Fruit fly (Drosophila melanogaster) whole organism, embryonic: ENCODE measurements around the gene Grip84.

Experiments used
- Atf-2 ChIP-seq: fragments of 200-800 bp; sonication (Bioruptor generic); optimal IDR thresholded peaks from 2 replicates; lab custom pipeline; 2016; ENCODE audit warnings: missing biosample characterization, missing genetic modification characterization
- Blimp-1 ChIP-seq: fragments of 200-800 bp; sonication (Bioruptor generic); optimal IDR thresholded peaks from 3 replicates; lab custom pipeline; 2018; ENCODE audit warnings: missing biosample characterization, missing genetic modification characterization, mild to moderate bottlenecking, moderate library complexity, missing genetic modification reagents
- CG10321 ChIP-seq: fragments of 200-800 bp; sonication (Bioruptor generic); IDR thresholded peaks from 2 replicates; pipeline ENCODE4 v1.3.6; 2022; ENCODE audit warnings: missing biosample characterization, missing genetic modification characterization
- CG10543 ChIP-seq: fragments of 200-800 bp; sonication (Bioruptor generic); optimal IDR thresholded peaks from 3 replicates; lab custom pipeline; 2017; ENCODE audit warnings: missing biosample characterization, mild to moderate bottlenecking, missing genetic modification characterization, moderate library complexity
- CG12219 ChIP-seq: fragments of 200-800 bp; sonication (Bioruptor generic); optimal IDR thresholded peaks from 3 replicates; lab custom pipeline; 2018; ENCODE audit warnings: missing biosample characterization, mild to moderate bottlenecking, missing genetic modification characterization
- CG13424 ChIP-seq: fragments of 200-800 bp; sonication (Bioruptor generic); optimal IDR thresholded peaks from 2 replicates; lab custom pipeline; 2019; ENCODE audit warnings: missing biosample characterization, mild to moderate bottlenecking, missing genetic modification characterization, moderate library complexity
- CG1647 ChIP-seq: fragments of 200-800 bp; sonication (Bioruptor generic); optimal IDR thresholded peaks from 3 replicates; lab custom pipeline; 2016; ENCODE audit warnings: missing biosample characterization, missing genetic modification characterization
- CG17802 ChIP-seq: fragments of 200-800 bp; sonication (Bioruptor generic); optimal IDR thresholded peaks from 2 replicates; lab custom pipeline; 2018; ENCODE audit warnings: missing biosample characterization, mild to moderate bottlenecking, missing genetic modification characterization, moderate library complexity
- CG17829 ChIP-seq: fragments of 200-800 bp; optimal IDR thresholded peaks from 2 replicates; lab custom pipeline; 2019; ENCODE audit warnings: missing biosample characterization, mild to moderate bottlenecking, missing genetic modification characterization, moderate library complexity
- CG2875 ChIP-seq: fragments of 200-800 bp; sonication (Bioruptor generic); optimal IDR thresholded peaks from 2 replicates; lab custom pipeline; 2017; ENCODE audit warnings: missing biosample characterization, mild to moderate bottlenecking, missing genetic modification characterization, missing genetic modification reagents
- CG4282 ChIP-seq: fragments of 200-800 bp; sonication (Bioruptor generic); optimal IDR thresholded peaks from 2 replicates; lab custom pipeline; 2016; ENCODE audit warnings: missing biosample characterization, missing genetic modification characterization
- CG4854 ChIP-seq: fragments of 200-800 bp; sonication (Bioruptor generic); optimal IDR thresholded peaks from 2 replicates; lab custom pipeline; 2016; ENCODE audit warnings: missing biosample characterization, missing genetic modification characterization, inconsistent platforms
- CG6813 ChIP-seq: fragments of 200-800 bp; sonication (Bioruptor generic); optimal IDR thresholded peaks from 2 replicates; lab custom pipeline; 2017; ENCODE audit warnings: missing biosample characterization, missing genetic modification characterization, mild to moderate bottlenecking, moderate library complexity, missing genetic modification reagents
- CG6854 ChIP-seq: fragments of 200-800 bp; sonication (Bioruptor generic); optimal IDR thresholded peaks from 3 replicates; lab custom pipeline; 2017; ENCODE audit warnings: missing biosample characterization, mild to moderate bottlenecking, missing genetic modification characterization
- CG7963 ChIP-seq: fragments of 200-800 bp; sonication (Bioruptor generic); IDR thresholded peaks from 3 replicates; pipeline ENCODE4 v1.3.6; 2022; ENCODE audit warnings: missing biosample characterization, missing genetic modification characterization; ENCODE audit not compliant: partially characterized antibody
- CG8765 ChIP-seq: fragments of 200-800 bp; sonication (Bioruptor generic); IDR thresholded peaks from 2 replicates; pipeline ENCODE4 v1.3.6; 2022; ENCODE audit warnings: missing biosample characterization, missing genetic modification characterization
- CG9727 ChIP-seq: fragments of 200-800 bp; sonication (Bioruptor generic); optimal IDR thresholded peaks from 3 replicates; lab custom pipeline; 2017; ENCODE audit warnings: missing biosample characterization, mild to moderate bottlenecking, missing genetic modification characterization
- CrebB ChIP-seq: fragments of 200-800 bp; sonication (Bioruptor generic); optimal IDR thresholded peaks from 3 replicates; lab custom pipeline; 2018; ENCODE audit warnings: missing biosample characterization, mild to moderate bottlenecking, missing genetic modification characterization
- Fer3 ChIP-seq: fragments of 200-800 bp; sonication (Bioruptor generic); optimal IDR thresholded peaks from 2 replicates; lab custom pipeline; 2018; ENCODE audit warnings: missing biosample characterization, mild to moderate bottlenecking, missing genetic modification characterization, moderate library complexity
- Hr78 ChIP-seq, 2 experiments: fragments of 200-800 bp in 1 of 2; fragments of >200 bp in 1 of 2; sonication (Bioruptor generic) in 1 of 2; optimal IDR thresholded peaks; 2 replicates each; lab custom pipeline; 2017 to 2019; ENCODE audit warnings: missing biosample characterization in 2 of 2, missing genetic modification characterization in 2 of 2, mild to moderate bottlenecking in 1 of 2, moderate library complexity in 1 of 2
- MBD-R2 ChIP-seq: fragments of 200-800 bp; sonication (Bioruptor generic); IDR thresholded peaks from 2 replicates; pipeline ENCODE4 v1.3.6; 2022; ENCODE audit warnings: missing biosample characterization, missing genetic modification characterization
- Optix ChIP-seq: fragments of 200-800 bp; sonication (Bioruptor generic); IDR thresholded peaks from 3 replicates; pipeline ENCODE4 v1.3.6; 2022; ENCODE audit warnings: missing biosample characterization, missing genetic modification characterization
- Rfx ChIP-seq: fragments of 200-800 bp; sonication (Bioruptor generic); IDR thresholded peaks from 2 replicates; pipeline ENCODE4 v1.3.6; 2022; ENCODE audit warnings: missing biosample characterization, missing genetic modification characterization
- Sry-β ChIP-seq: fragments of 200-800 bp; sonication (Bioruptor generic); optimal IDR thresholded peaks from 2 replicates; lab custom pipeline; 2018; ENCODE audit warnings: missing biosample characterization, mild to moderate bottlenecking, missing genetic modification characterization, moderate library complexity
- Xbp1 ChIP-seq: fragments of 200-800 bp; sonication (Bioruptor generic); optimal IDR thresholded peaks from 3 replicates; lab custom pipeline; 2016; ENCODE audit warnings: missing biosample characterization, mild to moderate bottlenecking, missing genetic modification characterization
- abd-A ChIP-seq: fragments of 200-800 bp; sonication (Bioruptor generic); optimal IDR thresholded peaks from 3 replicates; lab custom pipeline; 2019; ENCODE audit warnings: missing biosample characterization, mild to moderate bottlenecking, missing genetic modification characterization, moderate library complexity
- al ChIP-seq: fragments of 200-800 bp; sonication (Bioruptor generic); IDR thresholded peaks from 2 replicates; pipeline ENCODE4 v1.3.6; 2022; ENCODE audit warnings: missing biosample characterization, missing genetic modification characterization
- amos ChIP-seq: fragments of 200-800 bp; sonication (Bioruptor generic); IDR thresholded peaks from 2 replicates; pipeline ENCODE4 v1.3.6; 2022; ENCODE audit warnings: missing biosample characterization, missing genetic modification characterization; ENCODE audit not compliant: partially characterized antibody
- aop ChIP-seq: fragments of 200-800 bp; sonication (Bioruptor generic); IDR thresholded peaks from 2 replicates; pipeline ENCODE4 v1.3.6; 2022; ENCODE audit warnings: missing biosample characterization, missing genetic modification characterization
- ara ChIP-seq: fragments of 200-800 bp; sonication (Bioruptor generic); IDR thresholded peaks from 2 replicates; pipeline ENCODE4 v1.3.6; 2022; ENCODE audit warnings: missing biosample characterization, missing genetic modification characterization
- ase ChIP-seq: fragments of 200-800 bp; sonication (Bioruptor generic); IDR thresholded peaks from 3 replicates; pipeline ENCODE4 v1.3.6; 2022; ENCODE audit warnings: missing biosample characterization, missing genetic modification characterization
- caup ChIP-seq: fragments of 200-800 bp; sonication (Bioruptor generic); optimal IDR thresholded peaks from 3 replicates; lab custom pipeline; 2017; ENCODE audit warnings: missing biosample characterization, mild to moderate bottlenecking, missing genetic modification characterization, moderate library complexity; ENCODE audit not compliant: severe bottlenecking
- chn ChIP-seq: fragments of 200-800 bp; sonication (Bioruptor generic); optimal IDR thresholded peaks from 2 replicates; lab custom pipeline; 2016; ENCODE audit warnings: missing biosample characterization, missing genetic modification characterization
- crol ChIP-seq: fragments of 200-800 bp; sonication (Bioruptor generic); IDR thresholded peaks from 2 replicates; pipeline ENCODE4 v1.3.6; 2022; ENCODE audit warnings: missing biosample characterization, missing genetic modification characterization
- dimm ChIP-seq: fragments of 200-800 bp; sonication (Bioruptor generic); IDR thresholded peaks from 2 replicates; pipeline ENCODE4 v1.3.6; 2022; ENCODE audit warnings: missing biosample characterization, missing genetic modification characterization
- dm ChIP-seq: fragments of 200-800 bp; sonication (Bioruptor generic); optimal IDR thresholded peaks from 3 replicates; lab custom pipeline; 2016; ENCODE audit warnings: missing biosample characterization, missing genetic modification characterization
- gro ChIP-seq: fragments of 200-800 bp; sonication (Bioruptor generic); optimal IDR thresholded peaks from 2 replicates; lab custom pipeline; 2016; ENCODE audit warnings: missing biosample characterization, missing genetic modification characterization
- gsb ChIP-seq: fragments of 200-800 bp; sonication (Bioruptor generic); IDR thresholded peaks from 2 replicates; pipeline ENCODE4 v1.3.6; 2022; ENCODE audit warnings: missing biosample characterization, missing genetic modification characterization
- lab ChIP-seq: fragments of 200-800 bp; sonication (Bioruptor generic); optimal IDR thresholded peaks from 3 replicates; lab custom pipeline; 2017; ENCODE audit warnings: missing biosample characterization, missing genetic modification characterization, mild to moderate bottlenecking, moderate library complexity, missing genetic modification reagents
- lov ChIP-seq, 2 experiments: fragments of 200-800 bp in 1 of 2; fragments of >200 bp in 1 of 2; sonication (Bioruptor generic) in 1 of 2; IDR thresholded peaks in 1 of 2; optimal IDR thresholded peaks in 1 of 2; 2 replicates in 1 of 2; 3 replicates in 1 of 2; pipeline versions ENCODE4 v1.3.6 to Lab custom; 2017 to 2022; ENCODE audit warnings: missing biosample characterization in 1 of 2, missing genetic modification characterization in 1 of 2
- otp ChIP-seq: fragments of 200-800 bp; sonication (Bioruptor generic); IDR thresholded peaks from 3 replicates; pipeline ENCODE4, ENCODE4 v1.3.6; 2022; ENCODE audit warnings: missing biosample characterization, missing genetic modification characterization
- phol ChIP-seq: fragments of 200-800 bp; sonication (Bioruptor generic); optimal IDR thresholded peaks from 3 replicates; lab custom pipeline; 2018; ENCODE audit warnings: missing biosample characterization, mild to moderate bottlenecking, missing genetic modification characterization, moderate library complexity
- scrt ChIP-seq: fragments of 200-800 bp; sonication (Bioruptor generic); optimal IDR thresholded peaks from 2 replicates; lab custom pipeline; 2018; ENCODE audit warnings: missing biosample characterization, mild to moderate bottlenecking, missing genetic modification characterization, moderate library complexity
- sens ChIP-seq: fragments of 200-800 bp; sonication (Bioruptor generic); peaks from one replicate; lab custom pipeline; 2016; ENCODE audit warnings: missing biosample characterization, missing genetic modification characterization
- slp2 ChIP-seq: fragments of 200-800 bp; sonication (Bioruptor generic); optimal IDR thresholded peaks from 2 replicates; lab custom pipeline; 2016; ENCODE audit warnings: missing biosample characterization, missing genetic modification characterization
- tup ChIP-seq: fragments of 200-800 bp; sonication (Bioruptor generic); optimal IDR thresholded peaks from 2 replicates; lab custom pipeline; 2016; ENCODE audit warnings: missing biosample characterization, mild to moderate bottlenecking, missing genetic modification characterization, moderate library complexity

Grip84 gene

dm6 chrX:19613473-19613872 lies 47.9 kb upstream of the Grip84 start (continued):
- TF ChIP-seq CG6813 (peak; percentile 76), CG1647 (no peak), CG8765 (no peak), Atf-2 (GFP tag; lab: Kevin White, UChicago) (no peak)

dm6 chrX:19611226-19611625 lies 45.7 kb upstream of the Grip84 start, which contains the start of the genes Shawn and Tyler:
Gene Shawn, plus strand, starts transcription at chrX:19611526.
Gene Tyler, plus strand, starts transcription at chrX:19611526.
- TF ChIP-seq CG6854 (GFP tag; lab: Kevin White, UChicago) (no peak), ara (GFP tag; lab: Robert Waterston, UW) (0 out of 2 replicates have a peak, but pooled peaks have one; percentile 17), sens (peak; percentile 56), dimm (GFP tag; lab: Robert Waterston, UW) (no peak)

- TF ChIP-seq crol (GFP tag; lab: Robert Waterston, UW) (peak; percentile 61), CG17802 (tag; lab: Kevin White, UChicago) (no peak), scrt (GFP tag; lab: Kevin White, UChicago) (no peak), al (GFP tag; lab: Robert Waterston, UW) (no peak), ase (GFP tag; lab: Robert Waterston, UW) (no peak), Fer3 (tag; lab: Kevin White, UChicago) (no peak), CG7963 (GFP tag; lab: Robert Waterston, UW) (0 out of 3 replicates have a peak, but pooled peaks have one; percentile 26), CrebB (tag; lab: Kevin White, UChicago) (peak; percentile 15), caup (GFP tag; lab: Kevin White, UChicago) (no peak), Blimp-1 (GFP tag; lab: Kevin White, UChicago) (no peak), CG17829 (tag; lab: Kevin White, UChicago) (no peak), CG10321 (GFP tag; lab: Robert Waterston, UW) (no peak), amos (GFP tag; lab: Robert Waterston, UW) (peak; percentile 45; the same call in 1 of the 2 replicates), CG9727 (GFP tag; lab: Kevin White, UChicago) (no peak), tup (GFP tag; lab: Kevin White, UChicago) (no peak), CG12219 (GFP tag; lab: Kevin White, UChicago) (no peak), lab (GFP tag; lab: Kevin White, UChicago) (no peak), CG2875 (GFP tag; lab: Kevin White, UChicago) (no peak), slp2 (GFP tag; lab: Kevin White, UChicago) (no peak), Optix (GFP tag; lab: Robert Waterston, UW) (no peak), CG4854 (GFP tag; lab: Kevin White, UChicago) (no peak), chn (GFP tag; lab: Kevin White, UChicago) (no peak), aop (no peak), lov (optimal IDR thresholded peaks at IDR 0.05; lab: Kevin White, UChicago) (no peak), lov (GFP tag; IDR thresholded peaks at IDR 0.05; lab: Robert Waterston, UW) (no peak), MBD-R2 (no peak), CG10543 (peak; percentile 82), Xbp1 (no peak), otp (GFP tag; lab: Robert Waterston, UW) (no peak), Sry-β (GFP tag; lab: Kevin White, UChicago) (no peak), Rfx (GFP tag; lab: Robert Waterston, UW) (0 out of 2 replicates have a peak, but pooled peaks have one; percentile 3), phol (tag; lab: Kevin White, UChicago) (peak; percentile 31), gsb (no peak), CG13424 (tag; lab: Kevin White, UChicago) (no peak), gro (GFP tag; lab: Kevin White, UChicago) (no peak), Hr78 (GFP tag; optimal IDR thresholded peaks at IDR 0.05; lab: Kevin White, UChicago) (peak in 1 of 2 experiments; percentile 42), dm (peak; percentile 38), abd-A (tag; lab: Kevin White, UChicago) (no peak), CG4282 (GFP tag; lab: Kevin White, UChicago) (no peak)
Measured at dm6 chrX:19608042-19608609, 42.6 kb upstream of the Grip84 start.
